Fruit fly (Drosophila melanogaster): ENCODE results near the gene ovo.
A peak's percentile ranks its signal among the peaks of the same experiment; 100 is the strongest.

ovo gene

dm6 chrX:5041525-5042454 lies 6.3 kb upstream of the ovo start:
- TF ChIP-seq rn (GFP tag; IDR thresholded peaks at IDR 0.05) (peak; percentile 55; the same call in 1 of the 2 replicates), CG13204 (GFP tag; optimal IDR thresholded peaks at IDR 0.05) (no peak), CG12605 (GFP tag; IDR thresholded peaks at IDR 0.05) (peak; percentile 64), fd96Ca (GFP tag; IDR thresholded peaks at IDR 0.05) (peak; percentile 83), CG14655 (GFP tag; optimal IDR thresholded peaks at IDR 0.05) (peak; percentile 74), CG4496 (GFP tag; IDR thresholded peaks at IDR 0.05) (peak; percentile 88), Ets98B (GFP tag; IDR thresholded peaks at IDR 0.05) (peak; percentile 79), Pif1A (GFP tag; optimal IDR thresholded peaks at IDR 0.05) (peak; percentile 82), CG8159 (tag; optimal IDR thresholded peaks at IDR 0.05) (peak; percentile 58), CG32121 (GFP tag; IDR thresholded peaks at IDR 0.05) (peak; percentile 89), D1 (tag; optimal IDR thresholded peaks at IDR 0.05) (no peak), CG15710 (tag; optimal IDR thresholded peaks at IDR 0.05) (peak; percentile 40), gl (tag; optimal IDR thresholded peaks at IDR 0.05) (no peak), Snoo (tag; optimal IDR thresholded peaks at IDR 0.05) (peak; percentile 81), Pif1B (GFP tag; optimal IDR thresholded peaks at IDR 0.05) (peak; percentile 82), CG9948 (tag; optimal IDR thresholded peaks at IDR 0.05) (peak; percentile 49), CG8301 (tag; optimal IDR thresholded peaks at IDR 0.05) (peak; percentile 63), CG34367 (tag; optimal IDR thresholded peaks at IDR 0.05) (peak; percentile 37), CG10348 (GFP tag; IDR thresholded peaks at IDR 0.05) (peak; percentile 72), EcR (GFP tag; optimal IDR thresholded peaks at IDR 0.05) (no peak), CG17806 (tag; optimal IDR thresholded peaks at IDR 0.05) (peak; percentile 54)

- TF ChIP-seq CG32121 (GFP tag; IDR thresholded peaks at IDR 0.05): no peak
- no peak for TF ChIP-seq CG10348 (GFP tag; IDR thresholded peaks at IDR 0.05)
- TF ChIP-seq Pif1A (GFP tag; optimal IDR thresholded peaks at IDR 0.05): peak; percentile 36
- TF ChIP-seq CG14655 (GFP tag; optimal IDR thresholded peaks at IDR 0.05): peak; percentile 81
- TF ChIP-seq fd96Ca (GFP tag; IDR thresholded peaks at IDR 0.05): no peak
- no peak for TF ChIP-seq rn (GFP tag; IDR thresholded peaks at IDR 0.05)
- peak; percentile 65 for TF ChIP-seq CG8301 (tag; optimal IDR thresholded peaks at IDR 0.05)
- TF ChIP-seq CG34367 (tag; optimal IDR thresholded peaks at IDR 0.05): peak; percentile 63
- no peak for TF ChIP-seq CG13204 (GFP tag; optimal IDR thresholded peaks at IDR 0.05)
- peak; percentile 72 for TF ChIP-seq CG17806 (tag; optimal IDR thresholded peaks at IDR 0.05)
- TF ChIP-seq D1 (tag; optimal IDR thresholded peaks at IDR 0.05): peak; percentile 27
- peak; percentile 55 for TF ChIP-seq CG15710 (tag; optimal IDR thresholded peaks at IDR 0.05)
- peak; percentile 79 for TF ChIP-seq CG9948 (tag; optimal IDR thresholded peaks at IDR 0.05)
- no peak for TF ChIP-seq CG12605 (GFP tag; IDR thresholded peaks at IDR 0.05)
- peak; percentile 32 for TF ChIP-seq gl (tag; optimal IDR thresholded peaks at IDR 0.05)
- peak; percentile 53 for TF ChIP-seq Snoo (tag; optimal IDR thresholded peaks at IDR 0.05)
- peak; percentile 3 for TF ChIP-seq Pif1B (GFP tag; optimal IDR thresholded peaks at IDR 0.05)
- TF ChIP-seq CG4496 (GFP tag; IDR thresholded peaks at IDR 0.05): no peak
- peak; percentile 71 for TF ChIP-seq CG8159 (tag; optimal IDR thresholded peaks at IDR 0.05)
These were observed 3.5 kb upstream of the ovo start for dm6 chrX:5044433-5045110.

- TF ChIP-seq CG17806 (tag; optimal IDR thresholded peaks at IDR 0.05) (peak; percentile 84), EcR (GFP tag; optimal IDR thresholded peaks at IDR 0.05) (no peak), CG10348 (GFP tag; IDR thresholded peaks at IDR 0.05) (no peak), fd96Ca (GFP tag; IDR thresholded peaks at IDR 0.05) (0 out of 3 replicates have a peak, but pooled peaks have one; percentile 44), Snoo (tag; optimal IDR thresholded peaks at IDR 0.05) (peak; percentile 57), CG8159 (tag; optimal IDR thresholded peaks at IDR 0.05) (peak; percentile 82), rn (GFP tag; IDR thresholded peaks at IDR 0.05) (no peak), CG8301 (tag; optimal IDR thresholded peaks at IDR 0.05) (peak; percentile 80), Ets98B (GFP tag; IDR thresholded peaks at IDR 0.05) (no peak), CG4496 (GFP tag; IDR thresholded peaks at IDR 0.05) (no peak; the same call in 2 of the 3 replicates), gl (tag; optimal IDR thresholded peaks at IDR 0.05) (no peak), CG32121 (GFP tag; IDR thresholded peaks at IDR 0.05) (no peak), CG9948 (tag; optimal IDR thresholded peaks at IDR 0.05) (peak; percentile 91), CG13204 (GFP tag; optimal IDR thresholded peaks at IDR 0.05) (peak; percentile 38), CG12605 (GFP tag; IDR thresholded peaks at IDR 0.05) (no peak), Pif1A (GFP tag; optimal IDR thresholded peaks at IDR 0.05) (peak; percentile 60), D1 (tag; optimal IDR thresholded peaks at IDR 0.05) (peak; percentile 77), Pif1B (GFP tag; optimal IDR thresholded peaks at IDR 0.05) (peak; percentile 68), CG14655 (GFP tag; optimal IDR thresholded peaks at IDR 0.05) (peak; percentile 93), CG15710 (tag; optimal IDR thresholded peaks at IDR 0.05) (peak; percentile 73), CG34367 (tag; optimal IDR thresholded peaks at IDR 0.05) (peak; percentile 81)
These were observed 2.9 kb upstream of the ovo start for dm6 chrX:5045158-5045557.

- TF ChIP-seq Pif1B (GFP tag; optimal IDR thresholded peaks at IDR 0.05) (peak; percentile 87), Snoo (tag; optimal IDR thresholded peaks at IDR 0.05) (peak; percentile 89), CG14655 (GFP tag; optimal IDR thresholded peaks at IDR 0.05) (peak; percentile 90), Ets98B (GFP tag; IDR thresholded peaks at IDR 0.05) (peak; percentile 85), CG17806 (tag; optimal IDR thresholded peaks at IDR 0.05) (peak; percentile 88), CG8159 (tag; optimal IDR thresholded peaks at IDR 0.05) (peak; percentile 92), CG4496 (GFP tag; IDR thresholded peaks at IDR 0.05) (peak; percentile 88), CG8301 (tag; optimal IDR thresholded peaks at IDR 0.05) (peak; percentile 88), CG15710 (tag; optimal IDR thresholded peaks at IDR 0.05) (peak; percentile 90), Pif1A (GFP tag; optimal IDR thresholded peaks at IDR 0.05) (peak; percentile 85), CG12605 (GFP tag; IDR thresholded peaks at IDR 0.05) (peak; percentile 83), rn (GFP tag; IDR thresholded peaks at IDR 0.05) (peak; percentile 66; the same call in 1 of the 2 replicates), EcR (GFP tag; optimal IDR thresholded peaks at IDR 0.05) (peak; percentile 9), CG9948 (tag; optimal IDR thresholded peaks at IDR 0.05) (peak; percentile 91), fd96Ca (GFP tag; IDR thresholded peaks at IDR 0.05) (peak; percentile 67), CG13204 (GFP tag; optimal IDR thresholded peaks at IDR 0.05) (peak; percentile 57), CG32121 (GFP tag; IDR thresholded peaks at IDR 0.05) (peak; percentile 82), CG34367 (tag; optimal IDR thresholded peaks at IDR 0.05) (peak; percentile 84), CG10348 (GFP tag; IDR thresholded peaks at IDR 0.05) (no peak), D1 (tag; optimal IDR thresholded peaks at IDR 0.05) (peak; percentile 91), gl (tag; optimal IDR thresholded peaks at IDR 0.05) (peak; percentile 61)
These were observed 1.7 kb upstream of the ovo start for dm6 chrX:5046256-5046894.

Data from whole organism, pupa.